Worm (Caenorhabditis elegans) whole organism, mixed stage, embryonic: ENCODE measurements around the gene twk-36.

ENCODE experiments used
- bed-3 ChIP-seq: fragments of 200-800 bp; sonication (Bioruptor generic); optimal IDR thresholded peaks from 3 replicates; lab custom pipeline; 2018; ENCODE audit warnings: mild to moderate bottlenecking, missing genetic modification characterization, moderate library complexity, missing compliant biosample characterization
- blmp-1 ChIP-seq: fragments of 150-350 bp; optimal IDR thresholded peaks from 2 replicates; lab custom pipeline; 2014; ENCODE audit warnings: missing biosample characterization, missing genetic modification characterization
- ceh-39 ChIP-seq: fragments of 150-350 bp; optimal IDR thresholded peaks from 2 replicates; lab custom pipeline; 2014; ENCODE audit warnings: missing biosample characterization, missing genetic modification characterization
- ces-1 ChIP-seq: fragments of 150-350 bp; optimal IDR thresholded peaks from 2 replicates; lab custom pipeline; 2014; ENCODE audit warnings: missing biosample characterization, missing genetic modification reagents, missing genetic modification characterization
- elt-3 ChIP-seq: fragments of 150-350 bp; optimal IDR thresholded peaks from 2 replicates; lab custom pipeline; 2014; ENCODE audit warnings: missing biosample characterization, missing genetic modification characterization
- flh-1 ChIP-seq: fragments of 200-800 bp; sonication (Bioruptor generic); optimal IDR thresholded peaks from 2 replicates; lab custom pipeline; 2018; ENCODE audit warnings: mild to moderate bottlenecking, missing genetic modification characterization, moderate library complexity, missing compliant biosample characterization
- hlh-1 ChIP-seq: fragments of 150-350 bp; optimal IDR thresholded peaks from 2 replicates; lab custom pipeline; 2014; ENCODE audit warnings: missing biosample characterization, missing genetic modification reagents, missing genetic modification characterization
- lin-13 ChIP-seq: fragments of 150-350 bp; optimal IDR thresholded peaks from 2 replicates; lab custom pipeline; 2014; ENCODE audit warnings: missing biosample characterization, missing genetic modification characterization
- lin-32 ChIP-seq: fragments of 200-800 bp; sonication (Bioruptor generic); optimal IDR thresholded peaks from 2 replicates; lab custom pipeline; 2018; ENCODE audit warnings: mild to moderate bottlenecking, missing genetic modification characterization, missing compliant biosample characterization
- mep-1 ChIP-seq: fragments of 150-350 bp; optimal IDR thresholded peaks from 2 replicates; lab custom pipeline; 2017; ENCODE audit warnings: missing biosample characterization, missing genetic modification reagents, missing genetic modification characterization, inconsistent platforms
- mls-2 ChIP-seq: sonication (generic microtip); optimal IDR thresholded peaks from 2 replicates; lab custom pipeline; 2016; ENCODE audit warnings: mild to moderate bottlenecking, missing genetic modification characterization, moderate library complexity, missing compliant biosample characterization
- nhr-12 ChIP-seq: fragments of 150-350 bp; optimal IDR thresholded peaks from 2 replicates; lab custom pipeline; 2014; ENCODE audit warnings: missing biosample characterization, missing genetic modification characterization
- nhr-2 ChIP-seq: fragments of 150-350 bp; optimal IDR thresholded peaks from 2 replicates; lab custom pipeline; 2014; ENCODE audit warnings: missing biosample characterization, missing genetic modification characterization
- nhr-237 ChIP-seq: fragments of 150-350 bp; optimal IDR thresholded peaks from 2 replicates; lab custom pipeline; 2014; ENCODE audit warnings: missing biosample characterization, missing genetic modification characterization
- nhr-28 ChIP-seq: fragments of 150-350 bp; optimal IDR thresholded peaks from 2 replicates; lab custom pipeline; 2014; ENCODE audit warnings: missing biosample characterization, missing genetic modification characterization
- nhr-76 ChIP-seq: sonication (generic microtip); optimal IDR thresholded peaks from 2 replicates; lab custom pipeline; 2017; ENCODE audit warnings: missing biosample characterization, missing genetic modification characterization
- sem-2 ChIP-seq: fragments of 200-800 bp; sonication (Bioruptor generic); optimal IDR thresholded peaks from 2 replicates; lab custom pipeline; 2018; ENCODE audit warnings: mild to moderate bottlenecking, missing genetic modification characterization, missing compliant biosample characterization
- tbx-8 ChIP-seq: fragments of 200-800 bp; sonication (Bioruptor generic); optimal IDR thresholded peaks from 2 replicates; lab custom pipeline; 2018; ENCODE audit warnings: mild to moderate bottlenecking, missing genetic modification characterization, moderate library complexity, missing compliant biosample characterization
- unc-120 ChIP-seq: sonication (generic microtip); optimal IDR thresholded peaks from 2 replicates; lab custom pipeline; 2017; ENCODE audit warnings: missing genetic modification characterization, missing compliant biosample characterization; ENCODE audit not compliant: poor library complexity, severe bottlenecking
- unc-39 ChIP-seq: fragments of 150-350 bp; optimal IDR thresholded peaks from 2 replicates; lab custom pipeline; 2014; ENCODE audit warnings: missing biosample characterization, missing genetic modification characterization
- unc-62 ChIP-seq: fragments of 150-350 bp; optimal IDR thresholded peaks from 2 replicates; lab custom pipeline; 2014; ENCODE audit warnings: missing biosample characterization, missing genetic modification reagents, missing genetic modification characterization
- zip-8 ChIP-seq: fragments of 150-350 bp; optimal IDR thresholded peaks from 2 replicates; lab custom pipeline; 2014; ENCODE audit warnings: missing biosample characterization, missing genetic modification characterization
- ztf-11 ChIP-seq: fragments of 150-350 bp; optimal IDR thresholded peaks from 2 replicates; lab custom pipeline; 2014; ENCODE audit warnings: missing biosample characterization, missing genetic modification characterization

twk-36 gene

ce11 chrV:17699097-17699496 lies 47.8 kb downstream of the twk-36 start, which contains the start of gene Y26G10.4:
Y26G10.4 (minus strand) TSS chrV:17699197.
- TF ChIP-seq unc-39 (tag; lab: Kevin White, UChicago): no peak

- TF ChIP-seq nhr-76 (tag; lab: Kevin White, UChicago) (no peak), nhr-28 (tag; lab: Kevin White, UChicago) (no peak), unc-120 (tag; lab: Kevin White, UChicago) (no peak), elt-3 (tag; lab: Kevin White, UChicago) (no peak), mls-2 (tag; lab: Kevin White, UChicago) (no peak), flh-1 (no peak), zip-8 (tag; lab: Kevin White, UChicago) (no peak), ztf-11 (tag; lab: Kevin White, UChicago) (no peak), unc-39 (tag; lab: Kevin White, UChicago) (no peak), blmp-1 (no peak), nhr-237 (tag; lab: Kevin White, UChicago) (no peak), lin-32 (no peak), bed-3 (no peak)
These were observed 50.1 kb downstream of the twk-36 start, which contains the start of gene spp-29 for ce11 chrV:17696753-17697152. spp-29 (minus strand) TSS chrV:17696853.

DNA sequence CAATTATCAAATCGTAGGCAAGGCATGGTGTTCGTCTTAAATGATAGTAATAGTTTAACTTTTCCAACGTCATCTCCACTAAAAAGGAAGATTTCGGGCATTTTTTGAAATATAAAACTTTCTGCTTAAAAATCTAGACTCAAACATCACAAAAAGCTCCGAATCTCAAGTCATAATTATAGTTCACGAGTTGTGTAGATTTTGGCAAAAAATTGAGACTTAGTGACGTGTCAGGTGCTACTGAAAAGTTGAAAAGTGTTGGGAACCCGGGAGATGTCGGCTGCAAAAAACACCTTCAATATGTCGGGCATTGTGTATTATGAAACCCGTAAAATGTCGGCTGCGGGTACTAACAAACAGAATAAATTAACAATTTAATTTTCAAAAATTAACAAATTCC lies 51.1 kb downstream of the twk-36 start, which contains the start of gene Y26G10.1:
TSS of gene Y26G10.1 (minus strand) at position 101 of the 400 bp plus-strand sequence.
- TF ChIP-seq lin-13 (tag; lab: Kevin White, UChicago) (no peak), nhr-28 (tag; lab: Kevin White, UChicago) (no peak), mep-1 (no peak), unc-62 (GFP tag; lab: Kevin White, UChicago) (no peak), nhr-2 (tag; lab: Kevin White, UChicago) (no peak), ztf-11 (tag; lab: Kevin White, UChicago) (no peak), flh-1 (no peak), sem-2 (GFP tag; lab: Kevin White, UChicago) (no peak), tbx-8 (GFP tag; lab: Kevin White, UChicago) (no peak), nhr-237 (tag; lab: Kevin White, UChicago) (no peak), hlh-1 (tag; lab: Kevin White, UChicago) (no peak)

DNA sequence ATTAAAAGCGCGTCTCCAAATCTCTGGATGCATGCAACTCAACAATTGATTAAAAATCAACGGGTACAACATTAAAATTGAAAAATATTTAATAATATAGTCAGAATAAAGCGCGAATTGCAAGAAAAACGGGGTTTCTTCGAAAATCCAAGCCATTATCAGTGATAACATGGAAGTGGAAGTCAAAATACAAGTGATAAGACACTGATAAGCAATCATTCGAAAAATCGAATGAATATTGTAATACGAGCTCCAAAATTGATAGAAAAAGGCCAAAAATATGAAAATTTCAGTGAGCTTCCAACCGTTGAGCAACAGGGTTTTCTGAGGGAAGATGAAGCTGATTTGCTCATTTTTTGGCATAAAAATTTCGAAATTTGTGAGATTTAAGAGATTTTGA lies 52.6 kb downstream of the twk-36 start:
- TF ChIP-seq flh-1 (no peak), ces-1 (GFP tag; lab: Kevin White, UChicago) (no peak), unc-62 (GFP tag; lab: Kevin White, UChicago) (no peak), nhr-12 (tag; lab: Kevin White, UChicago) (no peak), ceh-39 (tag; lab: Kevin White, UChicago) (no peak)
